Fruit fly (Drosophila melanogaster) whole organism, wandering third instar larva: ENCODE measurements around the gene CG11248.

Experiments
- Abd-B ChIP-seq: fragments of >200 bp; optimal IDR thresholded peaks from 2 replicates; lab custom pipeline; 2017; ENCODE audit warnings: missing biosample characterization, missing genetic modification characterization
- CG32264 ChIP-seq: fragments of 200-800 bp; sonication (Bioruptor generic); optimal IDR thresholded peaks from 2 replicates; lab custom pipeline; 2016; ENCODE audit warnings: missing biosample characterization, missing genetic modification characterization
- CG9705 ChIP-seq: fragments of 200-800 bp; sonication (Bioruptor generic); optimal IDR thresholded peaks from 2 replicates; lab custom pipeline; 2018; ENCODE audit warnings: missing biosample characterization, mild to moderate bottlenecking, missing genetic modification characterization
- Dfd ChIP-seq: fragments of >200 bp; optimal IDR thresholded peaks from 2 replicates; lab custom pipeline; 2017; ENCODE audit warnings: missing biosample characterization, missing genetic modification characterization
- GATAd ChIP-seq: sonication (Bioruptor generic); optimal IDR thresholded peaks from 2 replicates; lab custom pipeline; 2016; ENCODE audit warnings: missing biosample characterization, missing genetic modification characterization
- HLH106 ChIP-seq: fragments of 200-800 bp; optimal IDR thresholded peaks from 3 replicates; lab custom pipeline; 2019; ENCODE audit warnings: missing biosample characterization, mild to moderate bottlenecking, missing genetic modification characterization, moderate library complexity
- Hnf4 ChIP-seq: fragments of 200-800 bp; sonication (Bioruptor generic); optimal IDR thresholded peaks from 2 replicates; lab custom pipeline; 2016; ENCODE audit warnings: missing biosample characterization, mild to moderate bottlenecking, missing genetic modification characterization
- Hr78 ChIP-seq: fragments of >200 bp; optimal IDR thresholded peaks from 2 replicates; lab custom pipeline; 2017; ENCODE audit warnings: missing biosample characterization, missing genetic modification characterization
- Hr83 ChIP-seq: fragments of 200-300 bp; sonication (Bioruptor generic); optimal IDR thresholded peaks from 2 replicates; lab custom pipeline; 2016; ENCODE audit warnings: missing biosample characterization, mild to moderate bottlenecking, missing genetic modification characterization, moderate library complexity; ENCODE audit not compliant: poor library complexity, severe bottlenecking
- Jra ChIP-seq: sonication (Bioruptor generic); optimal IDR thresholded peaks from 2 replicates; lab custom pipeline; 2016; ENCODE audit warnings: missing biosample characterization, missing genetic modification characterization
- Mio ChIP-seq: sonication (Bioruptor generic); optimal IDR thresholded peaks from 2 replicates; lab custom pipeline; 2016; ENCODE audit warnings: missing biosample characterization, missing genetic modification characterization
- Myc ChIP-seq: fragments of >200 bp; optimal IDR thresholded peaks from 2 replicates; lab custom pipeline; 2017
- N ChIP-seq: fragments of >200 bp; optimal IDR thresholded peaks from 2 replicates; lab custom pipeline; 2018; ENCODE audit warnings: missing biosample characterization, missing external identifiers, missing genetic modification characterization
- OdsH ChIP-seq: fragments of 200-800 bp; sonication (Bioruptor generic); optimal IDR thresholded peaks from 2 replicates; lab custom pipeline; 2016; ENCODE audit warnings: missing biosample characterization, mild to moderate bottlenecking, missing genetic modification characterization
- Vsx2 ChIP-seq: fragments of 200-300, 225-300 bp; sonication (Bioruptor generic); optimal IDR thresholded peaks from 2 replicates; lab custom pipeline; 2018; ENCODE audit warnings: missing biosample characterization, missing genetic modification characterization; ENCODE audit not compliant: partially characterized antibody
- br ChIP-seq: fragments of 200-800 bp; sonication (Bioruptor generic); optimal IDR thresholded peaks from 2 replicates; lab custom pipeline; 2016; ENCODE audit warnings: missing biosample characterization, missing genetic modification characterization
- brk ChIP-seq: fragments of 200-800 bp; sonication (Bioruptor generic); optimal IDR thresholded peaks from 2 replicates; lab custom pipeline; 2016; ENCODE audit warnings: missing biosample characterization, mild to moderate bottlenecking, missing genetic modification characterization
- foxo ChIP-seq, 2 experiments: fragments of 200-800 bp; sonication (Bioruptor generic); optimal IDR thresholded peaks; 2 replicates in 1 of 2; 3 replicates in 1 of 2; lab custom pipeline; 2016 to 2017; ENCODE audit warnings: missing biosample characterization in 2 of 2, missing genetic modification characterization in 2 of 2
- pan ChIP-seq: fragments of >200 bp; optimal IDR thresholded peaks from 2 replicates; lab custom pipeline; 2017
- rgr ChIP-seq: fragments of 200-800 bp; sonication (Bioruptor generic); optimal IDR thresholded peaks from 3 replicates; lab custom pipeline; 2016; ENCODE audit warnings: missing biosample characterization, mild to moderate bottlenecking, missing genetic modification characterization
- sv ChIP-seq: fragments of 200-800 bp; sonication (Bioruptor generic); optimal IDR thresholded peaks from 3 replicates; lab custom pipeline; 2016; ENCODE audit warnings: missing biosample characterization, missing genetic modification characterization
- tai ChIP-seq: sonication (Bioruptor generic); optimal IDR thresholded peaks from 2 replicates; lab custom pipeline; 2016; ENCODE audit warnings: missing biosample characterization, missing genetic modification characterization
- usp ChIP-seq: fragments of >200 bp; optimal IDR thresholded peaks from 2 replicates; lab custom pipeline; 2017; ENCODE audit warnings: missing biosample characterization, missing genetic modification characterization
- woc ChIP-seq: sonication (Bioruptor generic); optimal IDR thresholded peaks from 2 replicates; lab custom pipeline; 2016; ENCODE audit warnings: missing biosample characterization, mild to moderate bottlenecking, missing genetic modification characterization

The CG11248 gene

DNA sequence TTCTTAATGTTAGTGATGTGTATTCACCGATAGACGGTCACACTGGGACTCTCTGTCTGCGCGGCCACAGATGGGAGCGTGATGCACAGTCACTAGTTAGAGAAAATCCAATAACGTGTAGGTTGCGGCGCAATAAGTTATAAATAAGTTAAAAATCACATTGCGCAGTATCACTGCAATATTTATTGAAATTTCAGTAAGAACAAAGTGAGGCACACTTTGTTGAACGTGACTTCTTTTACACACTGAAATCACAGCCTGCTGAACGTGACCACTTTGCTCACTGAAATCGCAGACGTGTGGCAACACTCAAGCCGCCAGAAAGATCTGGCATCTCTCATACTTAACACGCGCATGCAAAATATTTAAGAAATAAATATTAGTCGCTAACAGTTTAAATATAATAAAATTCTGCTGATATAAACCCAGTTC, 48.8 kb downstream of the CG11248 start, which contains the start of the genes CG11247 and Polr2H (continued):
- TF ChIP-seq sv (GFP tag; lab: Kevin White, UChicago): peak; percentile 87
- no peak for TF ChIP-seq Abd-B (GFP tag; lab: Kevin White, UChicago)
- TF ChIP-seq tai: no peak
- TF ChIP-seq OdsH: peak; percentile 81
- peak; percentile 93 for TF ChIP-seq woc (GFP tag; lab: Kevin White, UChicago)
- TF ChIP-seq Jra: peak; percentile 90
- TF ChIP-seq HLH106: peak; percentile 90
- peak; percentile 64 for TF ChIP-seq CG32264 (GFP tag; lab: Kevin White, UChicago)
- TF ChIP-seq Hr78 (GFP tag; lab: Kevin White, UChicago): no peak
- TF ChIP-seq foxo (GFP tag; optimal IDR thresholded peaks at IDR 0.05; lab: Kevin White, UChicago): peak in 1 of 2 experiments; percentile 92
- TF ChIP-seq Mio: peak; percentile 3
- peak; percentile 86 for TF ChIP-seq br (GFP tag; lab: Kevin White, UChicago)
- TF ChIP-seq Hr83 (GFP tag; lab: Kevin White, UChicago): peak; percentile 88
- TF ChIP-seq Vsx2 (GFP tag; lab: Kevin White, UChicago): no peak

dm6 chr3L:21730354-21730753, 50.5 kb downstream of the CG11248 start, which contains the start of gene CG14570:
Gene CG14570, minus strand, starts transcription at chr3L:21730454.
- TF ChIP-seq rgr (GFP tag; lab: Kevin White, UChicago) (no peak), Hnf4 (GFP tag; lab: Kevin White, UChicago) (no peak), Myc (lab: Kevin White, UChicago) (no peak), Dfd (GFP tag; lab: Kevin White, UChicago) (no peak), brk (no peak), N (GFP tag; lab: Kevin White, UChicago) (no peak), GATAd (GFP tag; lab: Kevin White, UChicago) (no peak), usp (GFP tag; lab: Kevin White, UChicago) (no peak)
- TF ChIP-seq, all 38 proteins: peak for 0

DNA sequence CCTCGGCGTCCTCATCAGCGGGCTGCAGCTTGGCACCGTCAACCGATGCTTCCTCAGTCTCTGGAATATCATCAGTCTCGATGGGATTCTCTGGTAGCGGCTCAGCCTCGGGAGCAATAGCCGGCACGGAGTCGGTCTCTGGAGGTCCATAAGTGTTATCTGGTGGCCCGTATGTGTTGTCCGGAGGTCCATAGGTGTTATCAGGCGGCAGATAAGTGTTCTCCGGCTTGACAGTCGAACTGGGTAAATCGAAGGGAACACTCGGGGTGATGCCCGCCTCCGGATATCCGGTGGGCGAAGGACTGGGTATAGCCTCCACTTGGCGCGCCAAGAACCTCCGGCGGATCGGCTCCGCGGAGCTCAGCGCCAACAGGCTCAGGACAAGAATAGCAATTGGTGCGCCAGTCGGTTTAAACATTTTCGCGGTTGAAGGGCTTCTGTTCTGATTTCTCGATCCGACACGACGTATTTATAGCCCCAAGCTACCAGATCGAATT, 51.3 kb downstream of the CG11248 start, which contains the start of gene CG14569:
TSS of gene CG14569 (minus strand) at position 447 of the 497 bp plus-strand sequence.
- TF ChIP-seq Hr78 (GFP tag; lab: Kevin White, UChicago) (no peak), woc (GFP tag; lab: Kevin White, UChicago) (no peak), usp (GFP tag; lab: Kevin White, UChicago) (no peak), Dfd (GFP tag; lab: Kevin White, UChicago) (no peak), br (GFP tag; lab: Kevin White, UChicago) (no peak), N (GFP tag; lab: Kevin White, UChicago) (no peak), brk (no peak), CG9705 (GFP tag; lab: Kevin White, UChicago) (no peak), pan (lab: Kevin White, UChicago) (no peak), Myc (lab: Kevin White, UChicago) (no peak), CG32264 (GFP tag; lab: Kevin White, UChicago) (no peak), Abd-B (GFP tag; lab: Kevin White, UChicago) (no peak), foxo (GFP tag; optimal IDR thresholded peaks at IDR 0.05; lab: Kevin White, UChicago) (no peak)
